Worm (Caenorhabditis elegans) whole organism, early embryonic: ENCODE data around the gene pam-1.

Source experiments
- F13C5.2 ChIP-seq: sonication (generic microtip); optimal IDR thresholded peaks from 2 replicates; lab custom pipeline; 2017; ENCODE audit warnings: mild to moderate bottlenecking, missing genetic modification characterization, inconsistent platforms, missing compliant biosample characterization
- aly-1 ChIP-seq: sonication (generic microtip); optimal IDR thresholded peaks from 2 replicates; lab custom pipeline; 2016; ENCODE audit warnings: missing genetic modification characterization, missing compliant biosample characterization
- ama-1 ChIP-seq: fragments of 150-350 bp; optimal IDR thresholded peaks from 2 replicates; lab custom pipeline; 2014
- ceh-13 ChIP-seq: fragments of 200-800 bp; sonication (Bioruptor generic); optimal IDR thresholded peaks from 2 replicates; lab custom pipeline; 2018; ENCODE audit warnings: mild to moderate bottlenecking, missing genetic modification characterization, missing compliant biosample characterization
- ceh-36 ChIP-seq: sonication (generic microtip); optimal IDR thresholded peaks from 2 replicates; lab custom pipeline; 2016; ENCODE audit warnings: missing genetic modification characterization, inconsistent platforms, missing compliant biosample characterization
- flt-1 ChIP-seq: fragments of 200-800 bp; sonication (Bioruptor generic); IDR thresholded peaks from 2 replicates; pipeline ENCODE4 v1.3.6; 2022; ENCODE audit warnings: missing genetic modification characterization, missing compliant biosample characterization
- hmbx-1 ChIP-seq: sonication (generic microtip); optimal IDR thresholded peaks from 2 replicates; lab custom pipeline; 2016; ENCODE audit warnings: mild to moderate bottlenecking, missing genetic modification characterization, missing compliant biosample characterization
- hmg-4 ChIP-seq: fragments of 200-800 bp; sonication (Bioruptor generic); optimal IDR thresholded peaks from 2 replicates; lab custom pipeline; 2018; ENCODE audit warnings: mild to moderate bottlenecking, missing genetic modification characterization, missing compliant biosample characterization
- pes-1 ChIP-seq: fragments of 200-800 bp; sonication (Bioruptor generic); IDR thresholded peaks from 2 replicates; pipeline ENCODE4 v1.3.6; 2022; ENCODE audit warnings: missing genetic modification reagents, missing genetic modification characterization, missing compliant biosample characterization
- scrt-1 ChIP-seq: fragments of 200-800 bp; sonication (Bioruptor generic); IDR thresholded peaks from 2 replicates; pipeline ENCODE4 v1.3.6; 2022; ENCODE audit warnings: missing genetic modification characterization, missing compliant biosample characterization
- sea-1 ChIP-seq: fragments of 200-800 bp; sonication (Bioruptor generic); conservative IDR thresholded peaks from 2 replicates; pipeline ENCODE4 v1.3.6; 2022; ENCODE audit warnings: missing genetic modification characterization, missing compliant biosample characterization
- tbx-11 ChIP-seq: fragments of 200-800 bp; sonication (Bioruptor generic); IDR thresholded peaks from 2 replicates; pipeline ENCODE4 v1.3.6; 2022; ENCODE audit warnings: missing genetic modification characterization, missing compliant biosample characterization
- tbx-37 ChIP-seq: fragments of 200-800 bp; sonication (Bioruptor generic); conservative IDR thresholded peaks from 2 replicates; pipeline ENCODE4 v1.3.6; 2022; ENCODE audit warnings: missing genetic modification reagents, missing genetic modification characterization, missing compliant biosample characterization

ce11 chrIV:7575147-7575768 lies 24.6 kb upstream of the pam-1 start, which contains the start of gene cec-4:
- TF ChIP-seq flt-1 (no peak), hmg-4 (GFP tag; lab: Kevin White, UChicago) (no peak), tbx-11 (no peak), aly-1 (tag; lab: Kevin White, UChicago) (no peak), ama-1 (lab: Kevin White, UChicago) (peak; percentile 52), tbx-37 (GFP tag; lab: Robert Waterston, UW) (no peak), ceh-36 (tag; lab: Kevin White, UChicago) (no peak), hmbx-1 (tag; lab: Kevin White, UChicago) (no peak), sea-1 (GFP tag; lab: Robert Waterston, UW) (no peak), ceh-13 (no peak), F13C5.2 (tag; lab: Kevin White, UChicago) (no peak), scrt-1 (GFP tag; lab: Robert Waterston, UW) (no peak), pes-1 (GFP tag; lab: Robert Waterston, UW) (no peak)
